Worm (Caenorhabditis elegans): ENCODE results near the gene leo-1.

The leo-1 gene

ce11 chrIV:11371645-11372044 lies 42.5 kb upstream of the leo-1 start, which contains the start of gene sec-31:
sec-31 (minus strand) TSS chrIV:11371792.
- TF ChIP-seq mcd-1 (GFP tag; IDR thresholded peaks at IDR 0.05) (peak; percentile 37), sea-2 (GFP tag; IDR thresholded peaks at IDR 0.05) (no peak), let-607 (tag; optimal IDR thresholded peaks at IDR 0.05) (peak in 1 of 2 experiments; percentile 29)

DNA sequence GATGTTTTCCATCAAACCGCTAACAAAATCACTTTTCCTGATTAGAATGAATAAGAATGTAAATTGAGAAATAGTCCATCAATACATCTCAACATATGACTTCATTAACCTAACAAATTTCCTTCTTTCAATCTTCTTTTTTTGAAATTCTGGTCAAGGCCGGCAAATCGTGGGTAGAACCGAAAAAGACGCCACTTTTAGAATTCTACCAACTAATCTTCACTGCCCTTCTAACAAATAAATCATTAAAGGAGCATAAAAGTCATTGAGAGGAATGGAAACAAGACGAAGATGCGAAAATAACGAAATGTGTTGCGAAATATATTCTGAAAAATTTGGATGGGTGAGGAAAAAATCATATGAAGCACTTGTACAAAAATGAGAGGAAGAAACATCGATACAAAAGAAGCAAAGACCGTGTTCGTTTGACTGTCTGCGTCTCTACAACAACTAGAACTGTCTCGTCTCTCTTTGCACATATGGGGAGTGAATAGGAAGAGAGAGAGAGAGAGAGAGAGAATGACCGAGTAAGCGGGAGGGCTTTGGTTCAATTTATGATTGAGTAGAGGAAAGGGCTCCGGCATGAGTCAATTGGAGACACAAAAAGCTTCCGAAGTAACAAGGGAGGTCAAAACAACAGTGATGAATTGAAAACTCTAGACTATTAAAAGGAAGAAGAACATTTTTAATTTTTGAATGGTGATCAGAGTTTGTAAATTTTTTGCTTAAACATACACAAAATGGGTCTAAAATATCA lies 34.8 kb upstream of the leo-1 start:
- TF ChIP-seq hmg-20 (GFP tag; IDR thresholded peaks at IDR 0.05): no peak
- no peak for TF ChIP-seq B0035.1 (tag; optimal IDR thresholded peaks at IDR 0.05)
- TF ChIP-seq egrh-3 (GFP tag; IDR thresholded peaks at IDR 0.05): no peak
- peak; percentile 90 for TF ChIP-seq cebp-1 (GFP tag; IDR thresholded peaks at IDR 0.05)
- TF ChIP-seq cebp-1 (tag; optimal IDR thresholded peaks at IDR 0.05): peak; percentile 96
- no peak for TF ChIP-seq cebp-2 (GFP tag; IDR thresholded peaks at IDR 0.05)
- no peak for TF ChIP-seq ceh-40 (GFP tag; IDR thresholded peaks at IDR 0.05)
- no peak for TF ChIP-seq snpc-1.1 (tag; optimal IDR thresholded peaks at IDR 0.05; ENCODE audit: insufficient read depth)
- TF ChIP-seq C17E4.6 (GFP tag; IDR thresholded peaks at IDR 0.05): no peak
- TF ChIP-seq ztf-22 (GFP tag; optimal IDR thresholded peaks at IDR 0.05): no peak
- no peak for TF ChIP-seq B0336.3 (GFP tag; IDR thresholded peaks at IDR 0.05)
- no peak for TF ChIP-seq madf-8 (GFP tag; conservative IDR thresholded peaks at IDR 0.05)
- TF ChIP-seq nhr-80 (tag; optimal IDR thresholded peaks at IDR 0.05): peak; percentile 45
- TF ChIP-seq ceh-27 (GFP tag; optimal IDR thresholded peaks at IDR 0.05): no peak
- no peak for TF ChIP-seq snpc-3.4 (tag; optimal IDR thresholded peaks at IDR 0.05)
- no peak for TF ChIP-seq bed-1 (GFP tag; IDR thresholded peaks at IDR 0.05)
- no peak for TF ChIP-seq D2030.7 (GFP tag; IDR thresholded peaks at IDR 0.05)
- no peak for TF ChIP-seq snpc-4 (GFP tag; optimal IDR thresholded peaks at IDR 0.05)
- TF ChIP-seq snpc-4 (tag; optimal IDR thresholded peaks at IDR 0.05): no peak
- TF ChIP-seq attf-5 (GFP tag; optimal IDR thresholded peaks at IDR 0.05): peak; percentile 28
- TF ChIP-seq rcor-1 (GFP tag; IDR thresholded peaks at IDR 0.05): no peak
- no peak for TF ChIP-seq xnd-1 (tag; optimal IDR thresholded peaks at IDR 0.05)
- peak; percentile 87 for TF ChIP-seq hmg-1.2 (GFP tag; IDR thresholded peaks at IDR 0.05)
- TF ChIP-seq lin-26 (GFP tag; IDR thresholded peaks at IDR 0.05): no peak
- no peak for TF ChIP-seq B0019.2 (GFP tag; conservative IDR thresholded peaks at IDR 0.05)
- no peak for TF ChIP-seq Y95B8A.8 (GFP tag; IDR thresholded peaks at IDR 0.05)
- TF ChIP-seq ets-4 (GFP tag; optimal IDR thresholded peaks at IDR 0.05): no peak
- TF ChIP-seq Y53F4B.3 (GFP tag; IDR thresholded peaks at IDR 0.05): no peak

DNA sequence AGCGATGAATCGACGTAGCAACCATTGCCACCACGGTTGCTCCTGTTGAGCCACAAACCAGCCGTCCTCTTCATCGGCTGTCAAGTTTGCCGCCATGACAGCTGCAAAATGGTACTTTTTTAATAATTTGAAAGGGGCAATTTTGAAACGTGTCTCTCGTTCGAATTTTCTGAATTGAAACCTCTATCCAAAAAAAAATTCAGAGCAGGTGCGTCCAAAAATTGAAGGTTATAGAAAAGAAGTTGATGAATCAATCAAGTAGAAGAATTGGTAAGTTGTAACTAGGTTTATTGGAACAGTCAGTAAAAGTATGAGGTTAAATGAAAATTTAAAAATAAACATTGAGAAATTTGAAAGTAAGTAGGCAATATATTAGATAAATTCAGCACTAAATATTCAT lies 32.2 kb upstream of the leo-1 start, which contains the start of gene T01G1.4:
Gene T01G1.4 (minus strand): TSS at position 101 of the 400 bp plus-strand sequence.
- TF ChIP-seq D2030.7 (GFP tag; IDR thresholded peaks at IDR 0.05) (no peak), zfh-2 (GFP tag; conservative IDR thresholded peaks at IDR 0.05) (no peak), ceh-91 (GFP tag; IDR thresholded peaks at IDR 0.05) (no peak), snpc-3.4 (tag; optimal IDR thresholded peaks at IDR 0.05) (no peak), F57A8.1 (GFP tag; optimal IDR thresholded peaks at IDR 0.05) (no peak), chd-7 (tag; optimal IDR thresholded peaks at IDR 0.05) (no peak)

Measured in whole organism, young adult.